Fruit fly (Drosophila melanogaster) whole organism: ENCODE measurements around the gene CG18809.

ENCODE experiments used
- CG8478 ChIP-seq: fragments of >200 bp; optimal IDR thresholded peaks from 2 replicates; lab custom pipeline; 2018; ENCODE audit warnings: inconsistent platforms
- Dll ChIP-seq: fragments of >200 bp; optimal IDR thresholded peaks from 2 replicates; lab custom pipeline; 2017
- EcR ChIP-seq, 2 experiments: fragments of >200 bp; optimal IDR thresholded peaks; 2 replicates each; lab custom pipeline; 2017; ENCODE audit warnings: missing biosample characterization in 2 of 2, missing genetic modification characterization in 2 of 2, missing genetic modification reagents in 2 of 2
- pan ChIP-seq: fragments of >200 bp; optimal IDR thresholded peaks from 2 replicates; lab custom pipeline; 2017
- psq ChIP-seq: fragments of >200 bp; optimal IDR thresholded peaks from 2 replicates; lab custom pipeline; 2017
- usp ChIP-seq: fragments of >200 bp; optimal IDR thresholded peaks from 2 replicates; lab custom pipeline; 2017; ENCODE audit warnings: missing biosample characterization, missing genetic modification characterization, mixed read lengths

CG18809 gene

dm6 chrX:19753710-19754109 lies 9.6 kb upstream of the CG18809 start:
- TF ChIP-seq Dll (lab: Kevin White, UChicago) (no peak), usp (no peak), EcR (GFP tag; optimal IDR thresholded peaks at IDR 0.05; lab: Kevin White, UChicago) (no peak), pan (lab: Kevin White, UChicago) (no peak), CG8478 (no peak), psq (no peak)

DNA sequence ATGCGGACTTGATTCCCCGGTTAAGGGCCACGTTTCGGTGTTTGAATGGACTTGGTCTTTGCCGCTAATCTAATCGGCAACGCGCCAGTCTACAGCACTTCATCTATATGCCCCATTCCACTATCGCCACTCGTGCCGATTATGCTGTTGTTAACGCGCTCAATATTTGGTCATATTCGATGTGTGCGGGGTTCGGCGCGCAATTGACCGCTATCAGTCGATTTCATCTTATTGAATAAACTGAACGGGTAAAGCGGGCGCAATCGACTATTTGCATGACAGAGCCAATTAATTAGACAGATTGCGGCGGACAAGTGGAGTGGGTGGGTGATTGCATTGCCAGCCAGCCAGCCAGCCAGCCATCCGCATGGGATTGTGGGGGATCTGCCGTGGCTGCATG lies 8.2 kb upstream of the CG18809 start:
- no peak for TF ChIP-seq EcR (GFP tag; optimal IDR thresholded peaks at IDR 0.05; lab: Kevin White, UChicago)
- no peak for TF ChIP-seq CG8478
- no peak for TF ChIP-seq Dll (lab: Kevin White, UChicago)
- TF ChIP-seq usp, result no peak
- TF ChIP-seq pan (lab: Kevin White, UChicago), result no peak
- no peak for TF ChIP-seq psq

DNA sequence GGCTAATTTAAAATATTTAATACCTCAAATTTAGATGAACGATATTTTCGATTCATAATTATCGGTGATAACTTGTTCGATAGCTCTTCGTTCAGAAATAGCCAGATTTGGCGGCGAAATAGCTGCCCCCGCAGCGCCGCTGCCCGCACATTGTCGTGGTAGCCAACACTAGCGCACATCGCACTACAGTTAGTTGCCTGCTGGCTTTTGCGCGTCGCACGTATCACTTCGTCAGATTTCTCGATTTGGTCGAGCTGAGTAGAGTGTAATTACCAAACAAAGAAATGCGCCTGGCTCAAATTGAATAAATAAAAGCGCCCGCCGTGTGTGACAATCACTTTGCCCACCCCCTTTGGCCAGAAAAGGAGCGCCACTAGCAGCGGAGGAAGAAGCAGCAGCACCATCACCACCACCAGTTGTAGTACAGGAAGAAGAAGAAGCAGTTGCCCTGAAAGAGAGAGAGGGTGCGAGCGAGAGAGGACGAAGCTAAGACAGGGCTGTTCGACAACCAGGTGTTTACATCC lies 6.6 kb upstream of the CG18809 start, which contains the start of gene Abcd3:
Gene Abcd3, plus strand, starts transcription at position 145 of the 524 bp plus-strand sequence.
- TF ChIP-seq usp (no peak), psq (no peak), pan (lab: Kevin White, UChicago) (no peak), Dll (lab: Kevin White, UChicago) (no peak), CG8478 (no peak), EcR (GFP tag; optimal IDR thresholded peaks at IDR 0.05; lab: Kevin White, UChicago) (no peak)

- TF ChIP-seq usp (no peak), Dll (lab: Kevin White, UChicago) (no peak), pan (lab: Kevin White, UChicago) (no peak), EcR (GFP tag; optimal IDR thresholded peaks at IDR 0.05; lab: Kevin White, UChicago) (no peak), psq (no peak), CG8478 (no peak)
These were observed 4.4 kb upstream of the CG18809 start for dm6 chrX:19748565-19748964.

- no peak for TF ChIP-seq pan (lab: Kevin White, UChicago)
- no peak for TF ChIP-seq psq
- no peak for TF ChIP-seq CG8478
- TF ChIP-seq Dll (lab: Kevin White, UChicago), result no peak
- no peak for TF ChIP-seq EcR (GFP tag; optimal IDR thresholded peaks at IDR 0.05; lab: Kevin White, UChicago)
- no peak for TF ChIP-seq usp
These were observed 3.9 kb upstream of the CG18809 start, which contains the start of gene Alr for dm6 chrX:19748014-19748413. Gene Alr, plus strand, starts transcription at chrX:19748314.

DNA sequence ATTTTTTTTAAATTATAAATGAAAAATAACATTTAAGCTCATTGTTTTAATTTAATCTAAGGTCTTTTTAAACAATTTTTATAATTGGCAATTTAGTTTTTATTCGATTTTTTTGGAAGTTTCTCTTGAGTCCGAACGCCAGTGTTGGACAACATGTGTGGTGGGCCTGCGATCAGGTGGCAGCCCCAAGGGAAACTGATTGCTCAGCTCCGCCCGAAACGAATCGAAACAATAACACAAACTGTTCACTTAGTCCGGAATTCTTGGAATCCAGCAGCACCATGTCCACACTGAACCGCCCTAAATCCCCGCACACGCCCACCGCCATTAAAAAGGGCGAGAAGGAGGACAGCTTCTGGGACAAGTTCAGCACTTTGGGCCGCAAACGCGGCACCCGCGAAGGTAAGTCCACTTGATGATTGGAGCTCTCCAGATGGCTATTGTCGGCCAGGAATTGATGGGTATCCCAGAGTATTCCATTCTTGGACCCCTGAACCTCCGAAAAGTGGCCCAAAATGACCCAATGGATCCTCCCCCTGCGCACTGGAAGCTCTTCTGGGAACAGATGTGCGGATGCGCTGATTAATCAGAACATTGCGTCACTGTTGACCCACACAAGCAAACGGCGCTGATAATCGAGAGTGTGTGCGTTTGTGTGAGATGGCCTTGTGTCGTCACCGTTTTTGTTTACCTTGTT lies 1.9 kb upstream of the CG18809 start, which contains the start of gene parvin:
Gene parvin, plus strand, starts transcription at position 134 of the 697 bp plus-strand sequence.
- TF ChIP-seq CG8478, result no peak
- no peak for TF ChIP-seq psq
- no peak for TF ChIP-seq usp
- no peak for TF ChIP-seq pan (lab: Kevin White, UChicago)

dm6 chrX:19737872-19738271 lies 6.3 kb downstream of the CG18809 start:
- no peak for TF ChIP-seq psq
- no peak for TF ChIP-seq CG8478
- TF ChIP-seq EcR (GFP tag; optimal IDR thresholded peaks at IDR 0.05; lab: Kevin White, UChicago), result no peak
- TF ChIP-seq Dll (lab: Kevin White, UChicago), result no peak
- no peak for TF ChIP-seq usp
- no peak for TF ChIP-seq pan (lab: Kevin White, UChicago)

- no peak for TF ChIP-seq psq
- TF ChIP-seq Dll (lab: Kevin White, UChicago), result no peak
- TF ChIP-seq pan (lab: Kevin White, UChicago), result no peak
- no peak for TF ChIP-seq CG8478
- no peak for TF ChIP-seq usp
- TF ChIP-seq EcR (GFP tag; optimal IDR thresholded peaks at IDR 0.05; lab: Kevin White, UChicago), result no peak
These were observed 8.9 kb downstream of the CG18809 start, which contains the start of gene CG14234 for dm6 chrX:19735270-19735669. Gene CG14234, plus strand, starts transcription at chrX:19735570.

dm6 chrX:19730844-19731243 lies 13.3 kb downstream of the CG18809 start, which contains the start of gene AP-1-2beta:
Gene AP-1-2beta, plus strand, starts transcription at chrX:19731004.
- TF ChIP-seq psq (no peak), EcR (GFP tag; optimal IDR thresholded peaks at IDR 0.05; lab: Kevin White, UChicago) (no peak), Dll (lab: Kevin White, UChicago) (no peak), pan (lab: Kevin White, UChicago) (no peak)

DNA sequence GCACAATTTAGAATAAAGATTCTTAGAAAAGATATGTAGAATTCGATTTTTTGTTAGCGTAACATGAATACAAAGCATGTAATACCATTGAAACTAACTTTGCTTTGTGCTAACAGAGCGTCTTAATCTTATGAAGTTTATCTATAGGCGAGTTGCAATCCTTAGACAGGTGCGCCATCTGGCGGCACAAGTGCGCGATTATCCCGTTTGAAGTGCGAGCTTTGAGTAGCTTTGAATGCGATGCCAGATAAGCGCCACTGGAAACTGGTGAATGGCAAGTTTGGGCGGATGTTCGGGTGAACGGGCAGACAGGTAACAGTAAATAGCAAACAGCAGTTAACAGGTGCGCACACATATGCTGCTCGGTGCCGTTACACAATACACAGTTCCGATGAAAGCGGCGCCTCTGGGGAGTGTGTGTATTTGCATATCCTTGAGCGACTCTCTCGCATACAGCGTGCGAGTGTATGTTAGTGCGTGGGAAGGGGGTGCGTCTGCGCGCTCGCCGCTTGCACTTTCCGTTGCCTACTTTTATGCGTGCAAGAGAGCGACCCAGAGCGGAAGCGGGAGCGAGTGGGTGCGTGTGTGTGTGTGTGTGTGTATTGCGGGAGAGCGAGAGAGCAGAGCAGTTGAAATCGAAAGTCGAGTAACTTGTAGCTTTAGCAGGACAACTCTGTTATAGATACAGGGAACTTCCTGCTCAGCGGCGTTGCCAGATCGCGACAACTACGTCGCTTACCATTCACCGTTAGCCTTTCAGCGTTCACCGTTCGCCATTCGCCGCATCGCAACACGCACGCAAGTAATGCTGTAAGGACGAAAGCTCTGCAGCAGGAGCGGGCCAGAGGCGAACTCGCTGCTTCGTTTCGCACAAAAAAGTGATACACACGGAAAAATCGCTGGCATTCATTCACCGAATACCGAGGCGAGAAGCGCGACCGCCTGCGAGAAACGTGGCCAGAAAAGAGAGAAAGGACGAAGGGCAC lies 25.9 kb downstream of the CG18809 start, which contains the start of gene CG12531:
Gene CG12531, plus strand, starts transcription at position 936 of the 986 bp plus-strand sequence.
- no peak for TF ChIP-seq Dll (lab: Kevin White, UChicago)
- TF ChIP-seq usp, result no peak
- no peak for TF ChIP-seq EcR (GFP tag; optimal IDR thresholded peaks at IDR 0.05; lab: Kevin White, UChicago)
- TF ChIP-seq pan (lab: Kevin White, UChicago), result no peak
- no peak for TF ChIP-seq CG8478
- no peak for TF ChIP-seq psq

DNA sequence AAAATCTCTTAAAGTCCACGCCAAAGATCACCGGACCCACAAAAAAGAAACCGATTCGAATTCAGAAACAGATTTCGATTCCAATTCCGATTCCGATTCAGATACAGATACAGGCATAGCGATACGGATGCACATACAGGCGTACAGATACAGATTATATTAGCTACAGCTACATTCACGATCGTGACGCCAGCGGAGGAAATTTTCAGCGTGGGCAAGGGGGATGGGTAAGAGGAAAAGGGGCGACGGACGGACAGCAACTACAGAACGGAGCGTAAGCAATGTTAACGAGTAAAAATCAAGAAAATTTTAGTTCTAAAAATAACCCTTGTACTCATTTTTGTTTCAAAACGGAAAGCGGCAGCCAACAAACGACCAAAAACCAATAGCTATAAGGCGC lies 27.1 kb downstream of the CG18809 start:
- TF ChIP-seq psq (no peak), Dll (lab: Kevin White, UChicago) (no peak), pan (lab: Kevin White, UChicago) (no peak), usp (no peak), EcR (GFP tag; optimal IDR thresholded peaks at IDR 0.05; lab: Kevin White, UChicago) (no peak)
